Worm (Caenorhabditis elegans): ENCODE data around the gene mpst-7.

DNA sequence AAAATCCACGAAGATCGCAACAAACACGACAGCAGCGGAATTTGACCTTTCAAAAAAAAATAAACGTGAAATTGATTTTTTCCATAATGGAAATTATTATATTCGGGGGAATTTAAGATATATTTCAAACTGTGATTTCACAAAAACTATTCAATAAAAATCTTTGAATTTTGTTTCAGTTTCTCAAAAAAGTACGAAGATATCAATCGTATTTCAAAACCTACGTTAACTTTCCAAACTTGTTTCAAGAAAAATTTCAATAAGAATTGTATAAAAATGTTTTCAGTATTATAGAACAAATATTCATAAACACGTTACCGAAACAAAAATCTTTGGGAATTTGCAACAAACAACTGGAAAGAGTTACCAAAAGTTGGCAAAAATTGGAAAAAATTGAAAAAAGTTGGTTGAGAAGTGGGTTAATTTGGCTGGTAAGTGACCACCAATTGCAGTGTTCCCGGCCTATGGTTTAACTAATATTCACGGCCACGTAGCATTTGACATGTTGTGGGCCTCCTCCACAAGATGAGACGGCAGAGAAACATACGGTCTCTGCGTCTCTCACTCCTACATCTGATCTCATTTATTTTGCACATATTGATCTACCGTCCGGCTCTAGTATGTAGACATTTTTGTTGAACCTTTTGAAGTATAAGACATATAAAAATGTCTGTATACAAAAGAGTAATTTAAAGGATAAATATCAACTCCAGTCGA lies 10.0 kb downstream of the mpst-7 start, which contains the start of the genes T16G1.9 and T16G1.18:
- TF ChIP-seq tbx-11 (GFP tag; IDR thresholded peaks at IDR 0.05) = no peak
- no peak for TF ChIP-seq scrt-1 (GFP tag; IDR thresholded peaks at IDR 0.05)
- TF ChIP-seq hnd-1 (tag; optimal IDR thresholded peaks at IDR 0.05) = no peak
- TF ChIP-seq ama-1 (optimal IDR thresholded peaks at IDR 0.05) = no peak
- TF ChIP-seq B0310.2 (tag; optimal IDR thresholded peaks at IDR 0.05) = no peak
- TF ChIP-seq ceh-36 (tag; optimal IDR thresholded peaks at IDR 0.05) = no peak
- TF ChIP-seq pes-1 (GFP tag; IDR thresholded peaks at IDR 0.05) = no peak
- no peak for TF ChIP-seq tra-4 (tag; optimal IDR thresholded peaks at IDR 0.05)
- TF ChIP-seq flt-1 (GFP tag; IDR thresholded peaks at IDR 0.05) = no peak
- TF ChIP-seq aly-1 (tag; optimal IDR thresholded peaks at IDR 0.05) = no peak
- no peak for TF ChIP-seq hmbx-1 (tag; optimal IDR thresholded peaks at IDR 0.05)
- TF ChIP-seq ets-7 (tag; optimal IDR thresholded peaks at IDR 0.05) = no peak

Data from whole organism, early embryonic.